Worm (Caenorhabditis elegans) whole organism, L4/young adult: ENCODE data around the gene C50D2.10.

ENCODE experiments used
- W03F9.2 ChIP-seq: fragments of 150-350 bp; optimal IDR thresholded peaks from 2 replicates; lab custom pipeline; 2014; ENCODE audit warnings: missing biosample characterization, missing genetic modification characterization
- dao-5 ChIP-seq: sonication (generic microtip); optimal IDR thresholded peaks from 2 replicates; lab custom pipeline; 2016; ENCODE audit warnings: missing genotype, missing genetic modification characterization, moderate library complexity, missing compliant biosample characterization
- him-1 ChIP-seq: sonication (generic microtip); optimal IDR thresholded peaks from 2 replicates; lab custom pipeline; 2016; ENCODE audit warnings: missing genotype, missing genetic modification reagents, missing genetic modification characterization, missing compliant biosample characterization

Gene C50D2.10

DNA sequence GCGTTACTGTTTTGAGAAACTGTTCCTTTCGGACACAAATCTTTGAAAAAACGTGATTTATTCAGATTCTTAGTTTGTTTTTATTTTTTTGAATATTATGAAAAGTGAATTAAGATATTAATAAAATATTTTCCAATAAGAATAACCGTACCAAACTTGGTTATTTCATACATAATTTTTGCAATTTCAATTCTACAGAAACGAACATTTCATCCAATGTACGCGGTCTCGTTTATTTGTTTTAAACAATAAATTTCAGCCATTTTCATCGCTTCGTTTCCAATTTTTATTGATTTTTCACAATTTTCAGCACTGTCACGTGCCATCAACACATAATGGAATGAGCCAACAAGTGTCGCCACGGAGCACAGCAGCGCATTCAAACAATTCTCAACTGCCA, 48.0 kb downstream of the C50D2.10 start, which contains the start of gene T25D3.4:
T25D3.4 (plus strand) TSS at position 301 of the 400 bp plus-strand sequence.
- TF ChIP-seq him-1 (tag; lab: Kevin White, UChicago) (no peak), dao-5 (no peak), W03F9.2 (tag; lab: Kevin White, UChicago) (no peak)
